Fruit fly (Drosophila melanogaster) whole organism, embryonic: ENCODE measurements around the gene ScpX.

Experiments used
- Asciz ChIP-seq: fragments of 200-800 bp; sonication (Bioruptor generic); optimal IDR thresholded peaks from 2 replicates; lab custom pipeline; 2017; ENCODE audit warnings: missing biosample characterization, mild to moderate bottlenecking, missing genetic modification characterization, missing genetic modification reagents
- CG10267 ChIP-seq: fragments of 200-800 bp; sonication (Bioruptor generic); optimal IDR thresholded peaks from 2 replicates; lab custom pipeline; 2018; ENCODE audit warnings: missing biosample characterization, mild to moderate bottlenecking, missing genetic modification characterization, moderate library complexity
- CG11456 ChIP-seq: fragments of 200-800 bp; sonication (Bioruptor generic); IDR thresholded peaks from 3 replicates; pipeline ENCODE4 v1.3.6; 2022; ENCODE audit warnings: missing biosample characterization, missing genetic modification characterization
- CG11504 ChIP-seq: fragments of 200-800 bp; sonication (Bioruptor generic); optimal IDR thresholded peaks from 3 replicates; lab custom pipeline; 2019; ENCODE audit warnings: missing biosample characterization, mild to moderate bottlenecking, missing genetic modification characterization, moderate library complexity
- CG13424 ChIP-seq: fragments of 200-800 bp; sonication (Bioruptor generic); optimal IDR thresholded peaks from 2 replicates; lab custom pipeline; 2019; ENCODE audit warnings: missing biosample characterization, mild to moderate bottlenecking, missing genetic modification characterization, moderate library complexity
- CG14441 ChIP-seq: fragments of 200-800 bp; sonication (Bioruptor generic); IDR thresholded peaks from 2 replicates; pipeline ENCODE4 v1.3.6; 2022; ENCODE audit warnings: missing biosample characterization, missing genetic modification characterization
- CG14860 ChIP-seq: fragments of 200-800 bp; sonication (Bioruptor generic); IDR thresholded peaks from 3 replicates; pipeline ENCODE4 v1.3.6; 2022; ENCODE audit warnings: missing biosample characterization, missing genetic modification characterization; ENCODE audit not compliant: partially characterized antibody
- CG14965 ChIP-seq: fragments of 200-800 bp; sonication (Bioruptor generic); optimal IDR thresholded peaks from 2 replicates; lab custom pipeline; 2016; ENCODE audit warnings: missing biosample characterization, missing genetic modification characterization, borderline replicate concordance
- CG1603 ChIP-seq: fragments of 200-800 bp; sonication (Bioruptor generic); optimal IDR thresholded peaks from 2 replicates; lab custom pipeline; 2019; ENCODE audit warnings: missing biosample characterization, mild to moderate bottlenecking, missing genetic modification characterization, moderate library complexity
- CG18262 ChIP-seq: fragments of 200-800 bp; optimal IDR thresholded peaks from 3 replicates; lab custom pipeline; 2019; ENCODE audit warnings: missing biosample characterization, mild to moderate bottlenecking, missing genetic modification characterization, moderate library complexity
- CG18619 ChIP-seq: fragments of 200-800 bp; sonication (Bioruptor generic); optimal IDR thresholded peaks from 3 replicates; lab custom pipeline; 2017; ENCODE audit warnings: missing biosample characterization, mild to moderate bottlenecking, missing genetic modification characterization
- CG18764 ChIP-seq: fragments of 200-800 bp; sonication (Bioruptor generic); optimal IDR thresholded peaks from 3 replicates; lab custom pipeline; 2016; ENCODE audit warnings: missing biosample characterization, missing genetic modification characterization
- CG2678 ChIP-seq: fragments of 200-800 bp; sonication (Bioruptor generic); optimal IDR thresholded peaks from 3 replicates; lab custom pipeline; 2019; ENCODE audit warnings: missing biosample characterization, mild to moderate bottlenecking, missing genetic modification characterization, moderate library complexity
- CG30403 ChIP-seq: fragments of 200-800 bp; sonication (Bioruptor generic); optimal IDR thresholded peaks from 3 replicates; lab custom pipeline; 2016; ENCODE audit warnings: missing biosample characterization, missing genetic modification characterization
- CG3281 ChIP-seq: fragments of 200-800 bp; sonication (Bioruptor generic); optimal IDR thresholded peaks from 3 replicates; lab custom pipeline; 2017; ENCODE audit warnings: missing biosample characterization, mild to moderate bottlenecking, missing genetic modification characterization
- CG3838 ChIP-seq: fragments of 200-800 bp; sonication (Bioruptor generic); optimal IDR thresholded peaks from 3 replicates; lab custom pipeline; 2016; ENCODE audit warnings: missing biosample characterization, missing genetic modification characterization
- CG7839 ChIP-seq: fragments of 200-800 bp; sonication (Bioruptor generic); optimal IDR thresholded peaks from 3 replicates; lab custom pipeline; 2018; ENCODE audit warnings: missing biosample characterization, mild to moderate bottlenecking, missing genetic modification characterization, moderate library complexity
- CG8924 ChIP-seq: fragments of 200-800 bp; optimal IDR thresholded peaks from 3 replicates; lab custom pipeline; 2019; ENCODE audit warnings: missing biosample characterization, mild to moderate bottlenecking, missing genetic modification characterization, moderate library complexity
- CG9215 ChIP-seq: fragments of 200-800 bp; sonication (Bioruptor generic); IDR thresholded peaks from 2 replicates; pipeline ENCODE4 v1.3.6; 2022; ENCODE audit warnings: missing biosample characterization, missing genetic modification characterization
- CG9797 ChIP-seq: fragments of 200-800 bp; sonication (Bioruptor generic); optimal IDR thresholded peaks from 3 replicates; lab custom pipeline; 2018; ENCODE audit warnings: missing biosample characterization, mild to moderate bottlenecking, missing genetic modification characterization
- CoRest ChIP-seq: fragments of 200-800 bp; sonication (Bioruptor generic); optimal IDR thresholded peaks from 3 replicates; lab custom pipeline; 2018; ENCODE audit warnings: missing biosample characterization, mild to moderate bottlenecking, missing genetic modification characterization, moderate library complexity
- Ets97D ChIP-seq: fragments of 200-800 bp; sonication (Bioruptor generic); optimal IDR thresholded peaks from 3 replicates; lab custom pipeline; 2016; ENCODE audit warnings: missing biosample characterization, missing genetic modification characterization
- HLH4C ChIP-seq: fragments of 200-800 bp; sonication (Bioruptor generic); IDR thresholded peaks from 3 replicates; pipeline ENCODE4 v1.3.6; 2022; ENCODE audit warnings: missing biosample characterization, missing genetic modification characterization; ENCODE audit not compliant: partially characterized antibody
- Hey ChIP-seq: fragments of 200-800 bp; sonication (Bioruptor generic); optimal IDR thresholded peaks from 3 replicates; lab custom pipeline; 2018; ENCODE audit warnings: missing biosample characterization, mild to moderate bottlenecking, missing genetic modification characterization
- Ptx1 ChIP-seq: fragments of 200-800 bp; sonication (Bioruptor generic); IDR thresholded peaks from 2 replicates; pipeline ENCODE4 v1.3.6; 2022; ENCODE audit warnings: missing biosample characterization, missing genetic modification characterization
- Stat92E ChIP-seq, 3 experiments: fragments of >200 bp in 2 of 3; fragments of 200-800 bp in 1 of 3; sonication (Bioruptor generic) in 1 of 3; optimal IDR thresholded peaks; 2 replicates each; lab custom pipeline; 2017 to 2019; ENCODE audit warnings: missing biosample characterization in 3 of 3, missing genetic modification characterization in 3 of 3, mild to moderate bottlenecking in 1 of 3, moderate library complexity in 1 of 3
- ash1 ChIP-seq: fragments of 200-800 bp; sonication (Bioruptor generic); optimal IDR thresholded peaks from 2 replicates; lab custom pipeline; 2018; ENCODE audit warnings: missing biosample characterization, mild to moderate bottlenecking, missing genetic modification characterization
- bbx ChIP-seq: fragments of 200-800 bp; sonication (Bioruptor generic); IDR thresholded peaks from 2 replicates; pipeline ENCODE4 v1.3.6; 2022; ENCODE audit warnings: missing biosample characterization, missing genetic modification characterization; ENCODE audit not compliant: partially characterized antibody
- bsh ChIP-seq, 2 experiments: fragments of 200-800 bp; sonication (Bioruptor generic); optimal IDR thresholded peaks; 2 replicates each; lab custom pipeline; 2017 to 2018; ENCODE audit warnings: mild to moderate bottlenecking in 2 of 2, missing biosample characterization in 2 of 2, missing genetic modification characterization in 2 of 2, moderate library complexity in 1 of 2
- chm ChIP-seq: fragments of 200-800 bp; sonication (Bioruptor generic); IDR thresholded peaks from 2 replicates; pipeline ENCODE4 v1.3.6; 2022; ENCODE audit warnings: missing biosample characterization, missing genetic modification characterization
- crol ChIP-seq: fragments of 200-800 bp; sonication (Bioruptor generic); IDR thresholded peaks from 2 replicates; pipeline ENCODE4 v1.3.6; 2022; ENCODE audit warnings: missing biosample characterization, missing genetic modification characterization
- gce ChIP-seq: fragments of 200-800 bp; sonication (Bioruptor generic); IDR thresholded peaks from 3 replicates; pipeline ENCODE4 v1.3.6; 2022; ENCODE audit warnings: missing biosample characterization, missing genetic modification characterization
- grau ChIP-seq: fragments of 200-800 bp; optimal IDR thresholded peaks from 3 replicates; lab custom pipeline; 2019; ENCODE audit warnings: missing biosample characterization, mild to moderate bottlenecking, missing genetic modification characterization, moderate library complexity
- gsb-n ChIP-seq: fragments of 200-800 bp; sonication (Bioruptor generic); optimal IDR thresholded peaks from 3 replicates; lab custom pipeline; 2018; ENCODE audit warnings: missing biosample characterization, mild to moderate bottlenecking, missing genetic modification characterization
- klu ChIP-seq: fragments of 200-800 bp; sonication (Bioruptor generic); IDR thresholded peaks from 2 replicates; pipeline ENCODE4 v1.3.6; 2022; ENCODE audit warnings: missing biosample characterization, missing genetic modification characterization
- oc ChIP-seq: fragments of 200-800 bp; sonication (Bioruptor generic); optimal IDR thresholded peaks from 2 replicates; lab custom pipeline; 2018; ENCODE audit warnings: missing biosample characterization, mild to moderate bottlenecking, missing genetic modification characterization, moderate library complexity
- pb ChIP-seq: fragments of 200-800 bp; sonication (Bioruptor generic); optimal IDR thresholded peaks from 3 replicates; lab custom pipeline; 2016; ENCODE audit warnings: missing biosample characterization, missing genetic modification characterization
- pfk ChIP-seq: fragments of 200-800 bp; sonication (Bioruptor generic); optimal IDR thresholded peaks from 2 replicates; lab custom pipeline; 2018; ENCODE audit warnings: missing biosample characterization, mild to moderate bottlenecking, missing genetic modification characterization, moderate library complexity
- pnt ChIP-seq: fragments of 200-800 bp; sonication (Bioruptor generic); optimal IDR thresholded peaks from 3 replicates; lab custom pipeline; 2016; ENCODE audit warnings: missing biosample characterization, missing genetic modification characterization
- pros ChIP-seq: fragments of 200-800 bp; sonication (Bioruptor generic); optimal IDR thresholded peaks from 3 replicates; lab custom pipeline; 2019; ENCODE audit warnings: missing biosample characterization, mild to moderate bottlenecking, missing genetic modification characterization, moderate library complexity
- psq ChIP-seq: fragments of 200-800 bp; sonication (Bioruptor generic); optimal IDR thresholded peaks from 2 replicates; lab custom pipeline; 2017; ENCODE audit warnings: missing biosample characterization, missing genetic modification characterization
- row ChIP-seq: fragments of 200-800 bp; sonication (Bioruptor generic); IDR thresholded peaks from 3 replicates; pipeline ENCODE4 v1.3.6; 2022; ENCODE audit warnings: missing biosample characterization, missing genetic modification characterization
- sr ChIP-seq: fragments of 200-800 bp; sonication (Bioruptor generic); IDR thresholded peaks from 3 replicates; pipeline ENCODE4 v1.3.6; 2022; ENCODE audit warnings: missing biosample characterization, missing genetic modification characterization
- ssp ChIP-seq: fragments of 200-800 bp; sonication (Bioruptor generic); IDR thresholded peaks from 2 replicates; pipeline ENCODE4 v1.3.6; 2022; ENCODE audit warnings: missing biosample characterization, missing genetic modification characterization
- tup ChIP-seq: fragments of 200-800 bp; sonication (Bioruptor generic); optimal IDR thresholded peaks from 2 replicates; lab custom pipeline; 2016; ENCODE audit warnings: missing biosample characterization, mild to moderate bottlenecking, missing genetic modification characterization, moderate library complexity
- vvl ChIP-seq: fragments of 200-800 bp; sonication (Bioruptor generic); IDR thresholded peaks from 2 replicates; pipeline ENCODE4 v1.3.6; 2022; ENCODE audit warnings: missing biosample characterization, missing genetic modification characterization
- zfh1 ChIP-seq: fragments of 200-800 bp; sonication (Bioruptor generic); IDR thresholded peaks from 3 replicates; pipeline ENCODE4 v1.3.6; 2022; ENCODE audit warnings: missing biosample characterization, missing genetic modification characterization

The ScpX gene

DNA sequence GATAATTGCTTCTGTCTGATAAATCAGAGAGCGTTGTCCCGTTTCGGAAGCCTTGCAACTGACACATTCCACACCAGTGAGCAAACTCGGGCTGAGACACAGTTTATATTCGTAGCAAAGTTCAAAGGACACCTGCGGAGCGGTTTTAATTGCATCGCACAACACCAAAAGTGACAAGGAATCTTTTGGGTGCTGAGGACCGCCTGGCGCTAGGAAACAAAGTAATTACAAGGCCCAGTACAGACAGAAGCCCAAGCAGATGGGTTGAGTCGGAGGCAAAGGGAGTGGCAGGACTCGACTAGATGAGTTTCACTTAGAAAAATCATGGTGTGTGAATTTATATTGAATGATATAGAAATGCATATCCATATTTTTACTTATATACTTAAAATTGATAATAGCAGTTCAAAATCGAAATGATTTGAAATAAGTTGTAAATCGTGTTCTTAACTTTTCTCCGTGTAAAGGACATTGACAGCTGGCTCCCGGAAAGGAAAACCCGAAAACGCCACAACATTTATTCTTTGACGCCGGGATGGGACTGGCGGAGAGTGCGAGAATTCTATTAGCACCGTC, 22.2 kb upstream of the ScpX start (continued):
- TF ChIP-seq gce (0 out of 3 replicates have a peak, but pooled peaks have one; percentile 40), chm (GFP tag; lab: Robert Waterston, UW) (0 out of 2 replicates have a peak, but pooled peaks have one; percentile 18), ssp (GFP tag; lab: Robert Waterston, UW) (peak; percentile 28; the same call in 1 of the 2 replicates), CG13424 (peak; percentile 13), CG18764 (GFP tag; lab: Kevin White, UChicago) (no peak), bsh (GFP tag; optimal IDR thresholded peaks at IDR 0.05; lab: Kevin White, UChicago) (peak in 1 of 2 experiments; percentile 50), ash1 (no peak), CG14965 (no peak), CG18262 (peak; percentile 38), grau (tag; lab: Kevin White, UChicago) (peak; percentile 23), CG30403 (GFP tag; lab: Kevin White, UChicago) (peak; percentile 31), CG18619 (GFP tag; lab: Kevin White, UChicago) (no peak), CG10267 (tag; lab: Kevin White, UChicago) (peak; percentile 20)
- TF ChIP-seq, all 482 proteins: peak for 77

DNA sequence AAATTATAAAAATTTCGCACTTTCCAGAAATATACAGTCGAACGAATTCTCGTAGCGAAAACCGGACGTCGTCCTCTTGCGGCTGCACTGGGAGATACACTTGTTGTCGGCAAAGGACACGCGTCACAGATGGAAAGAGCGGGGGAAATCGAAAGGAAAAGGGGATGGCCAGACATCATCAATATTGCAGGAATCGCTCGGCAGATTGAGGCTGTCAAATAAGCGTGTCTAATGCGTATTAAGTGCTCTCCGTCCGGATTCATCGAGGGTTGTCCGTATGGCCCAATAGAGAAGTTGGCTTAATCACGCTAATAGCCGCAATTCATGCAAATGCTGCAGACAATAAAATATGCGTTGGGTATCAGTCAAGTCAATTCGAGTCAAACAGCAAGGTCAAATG, 21.5 kb upstream of the ScpX start:
- TF ChIP-seq Asciz (no peak), oc (peak; percentile 17), psq (no peak), CG11456 (no peak), pb (GFP tag; lab: Kevin White, UChicago) (no peak), pnt (GFP tag; lab: Kevin White, UChicago) (no peak), CG9797 (no peak), CG3838 (GFP tag; lab: Kevin White, UChicago) (no peak), pros (GFP tag; lab: Kevin White, UChicago) (peak; percentile 10), Stat92E (GFP tag; optimal IDR thresholded peaks at IDR 0.05; lab: Kevin White, UChicago) (no peak), CG14441 (no peak), CG3281 (no peak), gsb-n (peak; percentile 67), pfk (GFP tag; lab: Kevin White, UChicago) (no peak), Hey (peak; percentile 62)
- TF ChIP-seq, all 482 proteins: peak for 4

DNA sequence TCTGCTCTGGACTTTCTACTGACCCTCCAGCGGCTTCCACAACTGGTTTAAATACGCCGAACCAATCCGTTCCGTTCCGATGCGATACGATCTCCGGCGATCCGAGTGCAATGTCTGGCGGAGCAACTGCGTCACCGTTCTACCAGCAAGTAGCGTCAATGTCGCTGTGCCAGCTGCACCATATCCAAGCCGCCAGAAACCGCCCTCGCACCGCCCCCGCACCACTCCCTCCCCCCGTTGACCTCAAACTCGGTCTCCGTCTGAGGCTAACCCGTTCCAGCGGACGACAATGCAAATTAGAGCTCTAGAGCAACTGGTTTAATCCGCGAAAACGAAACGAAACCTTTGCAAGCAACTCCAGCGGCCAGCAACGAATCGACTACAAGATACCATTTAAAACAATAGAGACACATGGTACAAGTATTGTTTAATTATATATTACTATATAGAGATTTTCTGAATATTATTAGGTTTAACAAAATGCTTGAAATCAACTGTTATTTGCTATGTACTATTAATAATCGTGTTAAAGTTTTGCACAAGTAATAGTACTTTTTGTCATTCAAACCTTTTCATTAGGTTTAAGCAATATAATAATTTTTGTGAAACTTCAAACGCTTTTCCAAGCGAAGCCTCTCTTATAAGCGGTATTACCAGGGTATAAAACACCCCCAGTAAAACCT, 19.9 kb upstream of the ScpX start, which contains the start of the genes CG10570 and CG42502:
TSS of gene CG10570 (minus strand) at position 293 of the 683 bp plus-strand sequence.
TSS of gene CG42502 (minus strand) at position 293 of the 683 bp plus-strand sequence.
- TF ChIP-seq CG2678 (tag; lab: Kevin White, UChicago): peak; percentile 29
- TF ChIP-seq sr: 0 out of 3 replicates have a peak, but pooled peaks have one; percentile 5
- peak; percentile 14 for TF ChIP-seq CG11504 (tag; lab: Kevin White, UChicago)
- TF ChIP-seq row: peak; percentile 61
- no peak for TF ChIP-seq tup
- TF ChIP-seq vvl (GFP tag; lab: Robert Waterston, UW): peak; percentile 55
- peak; percentile 32; the same call in 1 of the 2 replicates for TF ChIP-seq klu (GFP tag; lab: Robert Waterston, UW)
- peak; percentile 43; the same call in 2 of the 3 replicates for TF ChIP-seq HLH4C (GFP tag; lab: Robert Waterston, UW)
- TF ChIP-seq CG1603 (tag; lab: Kevin White, UChicago): no peak
- peak; percentile 1 for TF ChIP-seq CG18262
- TF ChIP-seq Ptx1 (GFP tag; lab: Robert Waterston, UW): 0 out of 2 replicates have a peak, but pooled peaks have one; percentile 25
- peak; percentile 50; the same call in 1 of the 2 replicates for TF ChIP-seq crol (GFP tag; lab: Robert Waterston, UW)
- peak; percentile 21 for TF ChIP-seq grau (tag; lab: Kevin White, UChicago)
- peak; percentile 2 for TF ChIP-seq CG8924 (tag; lab: Kevin White, UChicago)
- TF ChIP-seq Ets97D: no peak
- TF ChIP-seq zfh1 (GFP tag; lab: Robert Waterston, UW): 0 out of 3 replicates have a peak, but pooled peaks have one; percentile 25
- peak; percentile 5 for TF ChIP-seq CG7839 (tag; lab: Kevin White, UChicago)
- peak; percentile 21; the same call in 1 of the 2 replicates for TF ChIP-seq bbx (GFP tag; lab: Robert Waterston, UW)
- TF ChIP-seq CoRest (tag; lab: Kevin White, UChicago): peak; percentile 7
- no peak for TF ChIP-seq CG9215 (GFP tag; lab: Robert Waterston, UW)
- TF ChIP-seq CG14860 (GFP tag; lab: Robert Waterston, UW): 0 out of 3 replicates have a peak, but pooled peaks have one; percentile 40
